Worm (Caenorhabditis elegans) whole organism, L3 larva: ENCODE measurements around the gene str-229.

Experiments
- ceh-28 ChIP-seq: fragments of 150-350 bp; optimal IDR thresholded peaks from 2 replicates; lab custom pipeline; 2014; ENCODE audit warnings: missing biosample characterization, missing genetic modification reagents, missing genetic modification characterization
- elt-2 ChIP-seq: sonication (generic microtip); optimal IDR thresholded peaks from 2 replicates; lab custom pipeline; 2016; ENCODE audit warnings: missing genetic modification reagents, mild to moderate bottlenecking, missing genetic modification characterization, missing compliant biosample characterization
- fkh-2 ChIP-seq: fragments of 150-350 bp; optimal IDR thresholded peaks from 2 replicates; lab custom pipeline; 2014; ENCODE audit warnings: missing biosample characterization, missing genetic modification reagents, missing genetic modification characterization
- mml-1 ChIP-seq: fragments of 150-350 bp; sonication (generic microtip); optimal IDR thresholded peaks from 3 replicates; lab custom pipeline; 2014; ENCODE audit warnings: missing biosample characterization, missing genetic modification characterization
- nhr-25 ChIP-seq: sonication (generic microtip); optimal IDR thresholded peaks from 2 replicates; lab custom pipeline; 2017; ENCODE audit warnings: missing biosample characterization, missing genetic modification characterization
- nhr-67 ChIP-seq: fragments of 150-350 bp; optimal IDR thresholded peaks from 2 replicates; lab custom pipeline; 2014; ENCODE audit warnings: missing biosample characterization, missing genetic modification characterization
- pha-4 ChIP-seq: fragments of 150-350 bp; optimal IDR thresholded peaks from 2 replicates; lab custom pipeline; 2014; ENCODE audit warnings: missing biosample characterization, missing genetic modification reagents, missing genetic modification characterization
- sea-2 ChIP-seq: fragments of 150-350 bp; sonication (generic microtip); optimal IDR thresholded peaks from 4 replicates; lab custom pipeline; 2014; ENCODE audit warnings: missing biosample characterization, missing genetic modification reagents, missing genetic modification characterization
- unc-62 ChIP-seq: fragments of 150-350 bp; sonication (generic microtip); optimal IDR thresholded peaks from 4 replicates; lab custom pipeline; 2014; ENCODE audit warnings: missing biosample characterization, missing genetic modification reagents, missing genetic modification characterization
- zag-1 ChIP-seq: fragments of 150-350 bp; optimal IDR thresholded peaks from 2 replicates; lab custom pipeline; 2014; ENCODE audit warnings: missing biosample characterization, missing genetic modification characterization

DNA sequence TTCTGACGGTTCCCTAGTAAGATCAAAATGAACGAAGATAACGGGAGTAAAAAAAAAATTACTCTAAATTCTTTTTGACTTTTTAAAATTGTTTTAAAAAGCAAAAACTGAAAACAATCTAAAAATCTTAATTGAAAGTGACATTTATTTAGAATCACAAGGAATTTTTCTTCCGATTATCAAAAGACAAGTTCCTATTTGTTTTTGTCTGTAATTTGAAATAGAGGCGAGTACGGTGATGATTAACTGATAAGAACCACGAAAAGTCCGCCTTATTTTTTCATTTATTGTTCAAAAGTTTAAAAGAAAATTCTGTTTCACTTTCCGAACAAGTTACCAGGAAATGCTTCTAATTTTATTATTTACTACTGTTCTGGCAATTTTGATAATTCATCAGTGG lies 47.4 kb upstream of the str-229 start, which contains the start of gene dach-1:
- TF ChIP-seq unc-62 (GFP tag; lab: Kevin White, UChicago) (no peak), zag-1 (no peak), sea-2 (GFP tag; lab: Kevin White, UChicago) (no peak), nhr-25 (tag; lab: Kevin White, UChicago) (no peak), elt-2 (tag; lab: Kevin White, UChicago) (no peak), mml-1 (no peak), fkh-2 (tag; lab: Kevin White, UChicago) (no peak), nhr-67 (tag; lab: Kevin White, UChicago) (no peak), pha-4 (no peak), ceh-28 (tag; lab: Kevin White, UChicago) (no peak)
